Worm (Caenorhabditis elegans): ENCODE results near the gene F37C12.14.

DNA sequence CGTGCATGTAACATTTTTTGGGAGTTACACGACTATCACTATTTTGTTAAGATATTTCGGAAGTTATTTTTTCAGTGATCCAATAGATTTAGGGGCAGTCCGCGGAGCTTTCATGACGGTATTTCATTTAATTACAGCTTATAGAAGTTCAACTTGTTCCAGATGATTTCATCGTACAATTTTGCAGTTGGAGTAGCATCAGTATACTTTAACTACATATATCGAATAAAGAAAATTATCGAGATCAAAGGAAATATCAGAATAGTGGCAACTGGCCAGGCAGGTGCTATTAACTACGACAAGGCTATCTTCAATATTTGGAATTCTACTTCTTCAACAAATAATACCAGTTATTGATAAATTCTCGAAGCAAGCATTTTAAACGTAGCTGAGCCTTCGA, 6.9 kb downstream of the F37C12.14 start:
- TF ChIP-seq ceh-36 (tag; optimal IDR thresholded peaks at IDR 0.05): no peak
- no peak for TF ChIP-seq ama-1 (optimal IDR thresholded peaks at IDR 0.05)
- no peak for TF ChIP-seq hnd-1 (tag; optimal IDR thresholded peaks at IDR 0.05)
- TF ChIP-seq tbx-11 (GFP tag; IDR thresholded peaks at IDR 0.05): no peak
- no peak for TF ChIP-seq hmg-4 (GFP tag; optimal IDR thresholded peaks at IDR 0.05)
- TF ChIP-seq flt-1 (GFP tag; IDR thresholded peaks at IDR 0.05): no peak
- no peak for TF ChIP-seq sea-1 (GFP tag; conservative IDR thresholded peaks at IDR 0.05)
- TF ChIP-seq ets-7 (tag; optimal IDR thresholded peaks at IDR 0.05): no peak

Data from whole organism, early embryonic.